Worm (Caenorhabditis elegans) whole organism, L2 larva: ENCODE data around the gene Y50E8A.12.

Experiments used
- aly-2 ChIP-seq: fragments of 150-350 bp; optimal IDR thresholded peaks from 2 replicates; lab custom pipeline; 2014; ENCODE audit warnings: missing biosample characterization, missing genetic modification characterization
- ama-1 ChIP-seq: fragments of 150-350 bp; optimal IDR thresholded peaks from 2 replicates; lab custom pipeline; 2018; ENCODE audit warnings: inconsistent platforms
- blmp-1 ChIP-seq: sonication (generic microtip); optimal IDR thresholded peaks from 2 replicates; lab custom pipeline; 2017; ENCODE audit warnings: missing genetic modification characterization, mild to moderate bottlenecking, missing compliant biosample characterization, antibody characterized with exemption, moderate library complexity; ENCODE audit not compliant: insufficient read depth
- ceh-82 ChIP-seq: fragments of 150-350 bp; optimal IDR thresholded peaks from 2 replicates; lab custom pipeline; 2014; ENCODE audit warnings: missing biosample characterization, missing genetic modification characterization
- elt-1 ChIP-seq: fragments of 150-350 bp; optimal IDR thresholded peaks from 2 replicates; lab custom pipeline; 2014; ENCODE audit warnings: missing biosample characterization, missing genetic modification characterization
- elt-3 ChIP-seq: sonication (generic microtip); optimal IDR thresholded peaks from 2 replicates; lab custom pipeline; 2017; ENCODE audit warnings: missing biosample characterization, missing genetic modification characterization
- lin-11 ChIP-seq: fragments of 150-350 bp; sonication (generic microtip); optimal IDR thresholded peaks from 2 replicates; lab custom pipeline; 2014; ENCODE audit warnings: missing biosample characterization, missing genetic modification characterization, inconsistent platforms, mixed read lengths
- mdl-1 ChIP-seq, 2 experiments: fragments of 150-350 bp in 1 of 2; sonication (generic microtip) in 1 of 2; optimal IDR thresholded peaks; 2 replicates each; lab custom pipeline; 2017; ENCODE audit warnings: missing biosample characterization in 2 of 2, missing genetic modification characterization in 2 of 2
- nhr-12 ChIP-seq: fragments of 150-350 bp; optimal IDR thresholded peaks from 2 replicates; lab custom pipeline; 2014; ENCODE audit warnings: missing biosample characterization, missing genetic modification characterization
- nhr-237 ChIP-seq: fragments of 150-350 bp; optimal IDR thresholded peaks from 2 replicates; lab custom pipeline; 2014; ENCODE audit warnings: missing biosample characterization, missing genetic modification characterization
- sem-4 ChIP-seq: fragments of 150-350 bp; optimal IDR thresholded peaks from 2 replicates; lab custom pipeline; 2014; ENCODE audit warnings: missing biosample characterization, missing genetic modification reagents, missing genetic modification characterization
- unc-55 ChIP-seq: fragments of 150-350 bp; sonication (generic microtip); optimal IDR thresholded peaks from 3 replicates; lab custom pipeline; 2014; ENCODE audit warnings: missing biosample characterization, missing genetic modification reagents, missing genetic modification characterization
- unc-62 ChIP-seq: fragments of 150-350 bp; optimal IDR thresholded peaks from 2 replicates; lab custom pipeline; 2014; ENCODE audit warnings: missing biosample characterization, missing genetic modification reagents, missing genetic modification characterization

ce11 chrV:14781130-14781529, 2.9 kb downstream of the Y50E8A.12 start, which contains the start of gene Y50E8A.11:
- TF ChIP-seq ama-1 (lab: Kevin White, UChicago): no peak
- TF ChIP-seq blmp-1 (tag; lab: Kevin White, UChicago): no peak
- no peak for TF ChIP-seq mdl-1 (tag; optimal IDR thresholded peaks at IDR 0.05; lab: Kevin White, UChicago)
- no peak for TF ChIP-seq elt-3 (tag; lab: Kevin White, UChicago)
- no peak for TF ChIP-seq unc-55 (GFP tag; lab: Kevin White, UChicago)
- TF ChIP-seq nhr-12: no peak
- no peak for TF ChIP-seq lin-11
- no peak for TF ChIP-seq aly-2 (tag; lab: Kevin White, UChicago)
- no peak for TF ChIP-seq ceh-82 (tag; lab: Kevin White, UChicago)
- no peak for TF ChIP-seq nhr-237
- TF ChIP-seq unc-62: no peak
- TF ChIP-seq elt-1 (tag; lab: Kevin White, UChicago): no peak
- TF ChIP-seq sem-4 (tag; lab: Kevin White, UChicago): no peak
